Worm (Caenorhabditis elegans) whole organism, L4/young adult: ENCODE measurements around the gene scyl-1.

ENCODE experiments used
- W03F9.2 ChIP-seq: fragments of 150-350 bp; optimal IDR thresholded peaks from 2 replicates; lab custom pipeline; 2014; ENCODE audit warnings: missing biosample characterization, missing genetic modification characterization
- dao-5 ChIP-seq: sonication (generic microtip); optimal IDR thresholded peaks from 2 replicates; lab custom pipeline; 2016; ENCODE audit warnings: missing genotype, missing genetic modification characterization, moderate library complexity, missing compliant biosample characterization
- him-1 ChIP-seq: sonication (generic microtip); optimal IDR thresholded peaks from 2 replicates; lab custom pipeline; 2016; ENCODE audit warnings: missing genotype, missing genetic modification reagents, missing genetic modification characterization, missing compliant biosample characterization

- TF ChIP-seq him-1 (tag; lab: Kevin White, UChicago) (no peak), dao-5 (tag; lab: Kevin White, UChicago) (no peak), W03F9.2 (no peak)
Measured at ce11 chrV:13013844-13014243, 27.7 kb downstream of the scyl-1 start, which contains the start of gene F15B9.6.
